Fruit fly (Drosophila melanogaster) whole organism, prepupa: ENCODE data around the gene Pyroxd1.
A peak's percentile ranks its signal among the peaks of the same experiment; 100 is the strongest.

Experiments used
- Blimp-1 ChIP-seq: fragments of 200-800 bp; sonication (Bioruptor generic); optimal IDR thresholded peaks from 3 replicates; lab custom pipeline; 2017; ENCODE audit warnings: missing biosample characterization, missing genetic modification characterization, mild to moderate bottlenecking, moderate library complexity, missing genetic modification reagents
- CG32006 ChIP-seq: fragments of 200-800 bp; sonication (Bioruptor generic); optimal IDR thresholded peaks from 3 replicates; lab custom pipeline; 2017; ENCODE audit warnings: missing biosample characterization, mild to moderate bottlenecking, missing genetic modification characterization
- CG7368 ChIP-seq: fragments of 200-800 bp; sonication (Bioruptor generic); optimal IDR thresholded peaks from 3 replicates; lab custom pipeline; 2016; ENCODE audit warnings: missing biosample characterization, missing genetic modification characterization
- Eip93F ChIP-seq: fragments of 200-800 bp; sonication (Bioruptor generic); optimal IDR thresholded peaks from 2 replicates; lab custom pipeline; 2016; ENCODE audit warnings: missing biosample characterization, mild to moderate bottlenecking, missing genetic modification characterization
- Hr39 ChIP-seq: fragments of 200-800 bp; sonication (Bioruptor generic); optimal IDR thresholded peaks from 2 replicates; lab custom pipeline; 2016; ENCODE audit warnings: missing biosample characterization, missing genetic modification characterization
- fd59A ChIP-seq: fragments of 200-800 bp; sonication (Bioruptor generic); optimal IDR thresholded peaks from 2 replicates; lab custom pipeline; 2017; ENCODE audit warnings: missing biosample characterization, mild to moderate bottlenecking, missing genetic modification characterization, missing genetic modification reagents
- fd85E ChIP-seq: fragments of 200-800 bp; sonication (Bioruptor generic); optimal IDR thresholded peaks from 3 replicates; lab custom pipeline; 2016; ENCODE audit warnings: missing biosample characterization, missing genetic modification characterization
- lz ChIP-seq: fragments of 200-800 bp; sonication (Bioruptor generic); optimal IDR thresholded peaks from 3 replicates; lab custom pipeline; 2016; ENCODE audit warnings: missing biosample characterization, missing genetic modification characterization
- net ChIP-seq: fragments of 200-800 bp; sonication (Bioruptor generic); optimal IDR thresholded peaks from 3 replicates; lab custom pipeline; 2016; ENCODE audit warnings: missing biosample characterization, missing genetic modification characterization
- salr ChIP-seq, 2 experiments: fragments of 200-800 bp; sonication (Bioruptor generic); optimal IDR thresholded peaks; 3 replicates each; lab custom pipeline; 2016 to 2018; ENCODE audit warnings: missing biosample characterization in 2 of 2, missing genetic modification characterization in 2 of 2, mild to moderate bottlenecking in 1 of 2

- no peak for TF ChIP-seq fd85E
- no peak for TF ChIP-seq fd59A (GFP tag; lab: Kevin White, UChicago)
- no peak for TF ChIP-seq net (GFP tag; lab: Kevin White, UChicago)
- TF ChIP-seq Hr39 (GFP tag; lab: Kevin White, UChicago): no peak
- TF ChIP-seq Blimp-1: no peak
- no peak for TF ChIP-seq CG32006 (GFP tag; lab: Kevin White, UChicago)
- no peak for TF ChIP-seq salr (GFP tag; optimal IDR thresholded peaks at IDR 0.05; lab: Kevin White, UChicago)
- no peak for TF ChIP-seq CG7368 (GFP tag; lab: Kevin White, UChicago)
- peak; percentile 53 for TF ChIP-seq Eip93F (GFP tag; lab: Kevin White, UChicago)
- no peak for TF ChIP-seq lz (GFP tag; lab: Kevin White, UChicago)
Observed at dm6 chr2L:20084068-20084651, 7.1 kb upstream of the Pyroxd1 start.
